Fruit fly (Drosophila melanogaster): Measurements from ENCODE around the gene lectin-22C.

- TF ChIP-seq sage (GFP tag; optimal IDR thresholded peaks at IDR 0.05) (no peak), lola (GFP tag; optimal IDR thresholded peaks at IDR 0.05) (no peak), dsf (GFP tag; optimal IDR thresholded peaks at IDR 0.05; ENCODE audit: borderline replicate concordance) (no peak), dl (GFP tag; optimal IDR thresholded peaks at IDR 0.05; ENCODE audit: insufficient read depth in 1 of 2, partially characterized antibody in 2 of 2) (no peak), psq (GFP tag; optimal IDR thresholded peaks at IDR 0.05) (no peak), dmrt93B (GFP tag; optimal IDR thresholded peaks at IDR 0.05) (no peak)
Measured at dm6 chr2L:2037165-2037550, at the start of gene lectin-22C.

Data from whole organism, wandering third instar larva.